Worm (Caenorhabditis elegans) whole organism, L4 larva: ENCODE results near the gene ZK822.10.

Source experiments
- daf-8 ChIP-seq: fragments of 200-800 bp; sonication (Bioruptor generic); IDR thresholded peaks from 2 replicates; pipeline ENCODE4 v1.3.6; 2022; ENCODE audit warnings: missing genetic modification characterization, missing compliant biosample characterization
- egl-27 ChIP-seq: sonication (generic microtip); optimal IDR thresholded peaks from 3 replicates; lab custom pipeline; 2017; ENCODE audit warnings: missing biosample characterization, missing genetic modification reagents, missing genetic modification characterization
- hmg-1.1 ChIP-seq: fragments of 200-800 bp; sonication (Bioruptor generic); IDR thresholded peaks from 2 replicates; pipeline ENCODE4 v1.3.6; 2022; ENCODE audit warnings: missing genetic modification reagents, missing genetic modification characterization, missing compliant biosample characterization
- nhr-48 ChIP-seq: sonication (generic microtip); optimal IDR thresholded peaks from 2 replicates; lab custom pipeline; 2016; ENCODE audit warnings: mild to moderate bottlenecking, missing genetic modification characterization, missing compliant biosample characterization
- nhr-77 ChIP-seq: fragments of 150-350 bp; optimal IDR thresholded peaks from 2 replicates; lab custom pipeline; 2014; ENCODE audit warnings: missing biosample characterization, missing genetic modification characterization
- pha-4 ChIP-seq, 2 experiments: fragments of 150-350 bp in 1 of 2; fragments of 200-800 bp in 1 of 2; sonication (Bioruptor generic) in 1 of 2; IDR thresholded peaks in 1 of 2; optimal IDR thresholded peaks in 1 of 2; 2 replicates each; pipeline versions ENCODE4 v1.3.6 to Lab custom; 2014 to 2022; ENCODE audit warnings: missing genetic modification characterization in 2 of 2, missing genetic modification reagents in 2 of 2, missing biosample characterization in 1 of 2, missing compliant biosample characterization in 1 of 2
- pqm-1 ChIP-seq: sonication (generic microtip); optimal IDR thresholded peaks from 2 replicates; lab custom pipeline; 2017; ENCODE audit warnings: missing biosample characterization, missing genetic modification characterization
- unc-62 ChIP-seq, 3 experiments: fragments of 150-350 bp in 1 of 3; sonication (generic microtip); optimal IDR thresholded peaks in 2 of 3; peaks in 1 of 3; 1 replicate in 1 of 3; 2 replicates in 2 of 3; lab custom pipeline; 2014 to 2017; ENCODE audit warnings: missing biosample characterization in 3 of 3, missing genetic modification characterization in 3 of 3, missing genetic modification reagents in 3 of 3, missing genotype in 1 of 3
- zfp-3 ChIP-seq: fragments of 200-800 bp; sonication (Bioruptor generic); conservative IDR thresholded peaks from 2 replicates; pipeline ENCODE4 v1.3.6; 2022; ENCODE audit warnings: missing genetic modification reagents, missing genetic modification characterization, missing compliant biosample characterization

DNA sequence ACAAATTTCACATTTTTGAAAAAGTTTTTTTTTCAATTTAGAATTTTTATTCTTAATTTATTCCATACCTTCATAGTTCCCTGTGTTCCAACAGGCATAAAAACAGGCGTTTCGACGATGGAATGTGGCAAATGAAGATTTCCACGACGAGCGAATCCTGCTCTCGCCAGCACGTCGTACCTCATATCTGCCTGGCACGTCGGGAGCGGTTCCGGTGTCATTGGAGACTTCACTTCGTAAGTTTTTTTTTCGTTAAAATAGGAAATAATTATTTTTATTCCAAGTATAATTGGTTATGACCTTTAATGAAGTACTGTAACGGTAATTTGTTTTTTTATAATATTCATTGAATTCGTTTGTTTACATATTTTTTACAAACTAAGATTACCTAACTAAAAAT lies 42.6 kb downstream of the ZK822.10 start, which contains the start of gene tgt-1:
- TF ChIP-seq zfp-3 (GFP tag; lab: Robert Waterston, UW) (no peak), egl-27 (tag; lab: Kevin White, UChicago) (no peak), unc-62 (GFP tag; optimal IDR thresholded peaks at IDR 0.05 in 1 of 2; lab: Kevin White, UChicago) (no peak), unc-62 (tag; optimal IDR thresholded peaks at IDR 0.05; lab: Kevin White, UChicago) (no peak), hmg-1.1 (GFP tag; lab: Robert Waterston, UW) (no peak), nhr-77 (tag; lab: Kevin White, UChicago) (no peak), daf-8 (GFP tag; lab: Robert Waterston, UW) (no peak), pha-4 (GFP tag; IDR thresholded peaks at IDR 0.05; lab: Robert Waterston, UW) (no peak), pha-4 (tag; optimal IDR thresholded peaks at IDR 0.05; lab: Kevin White, UChicago) (no peak), pqm-1 (tag; lab: Kevin White, UChicago) (no peak), nhr-48 (tag; lab: Kevin White, UChicago) (no peak)
